Fruit fly (Drosophila melanogaster) whole organism, prepupa: ENCODE measurements around the gene fon.

Experiments used
- Blimp-1 ChIP-seq: fragments of 200-800 bp; sonication (Bioruptor generic); optimal IDR thresholded peaks from 3 replicates; lab custom pipeline; 2017; ENCODE audit warnings: missing biosample characterization, missing genetic modification characterization, mild to moderate bottlenecking, moderate library complexity, missing genetic modification reagents
- CG10631 ChIP-seq: fragments of 200-800 bp; sonication (Bioruptor generic); optimal IDR thresholded peaks from 2 replicates; lab custom pipeline; 2016; ENCODE audit warnings: missing biosample characterization, missing genetic modification characterization
- CG11294 ChIP-seq: fragments of 200-800 bp; sonication (Bioruptor generic); IDR thresholded peaks from 2 replicates; pipeline ENCODE4 v1.3.6; 2022; ENCODE audit warnings: missing biosample characterization, missing genetic modification characterization
- CG11762 ChIP-seq: fragments of 200-800 bp; sonication (Bioruptor generic); optimal IDR thresholded peaks from 3 replicates; lab custom pipeline; 2016; ENCODE audit warnings: missing biosample characterization, missing genetic modification characterization; ENCODE audit not compliant: insufficient read depth
- CG11902 ChIP-seq: fragments of 200-800 bp; sonication (Bioruptor generic); optimal IDR thresholded peaks from 3 replicates; lab custom pipeline; 2016; ENCODE audit warnings: missing biosample characterization, missing genetic modification characterization
- CG15336 ChIP-seq: fragments of 200-800 bp; sonication (Bioruptor generic); IDR thresholded peaks from 2 replicates; pipeline ENCODE4 v1.3.6; 2022; ENCODE audit warnings: missing biosample characterization, missing genetic modification characterization
- CG16779 ChIP-seq: fragments of 200-800 bp; sonication (Bioruptor generic); optimal IDR thresholded peaks from 3 replicates; lab custom pipeline; 2017; ENCODE audit warnings: missing biosample characterization, mild to moderate bottlenecking, missing genetic modification characterization
- CG3032 ChIP-seq: fragments of 200-800 bp; optimal IDR thresholded peaks from 2 replicates; lab custom pipeline; 2019; ENCODE audit warnings: missing biosample characterization, mild to moderate bottlenecking, missing genetic modification characterization, moderate library complexity
- CG32006 ChIP-seq: fragments of 200-800 bp; sonication (Bioruptor generic); optimal IDR thresholded peaks from 3 replicates; lab custom pipeline; 2017; ENCODE audit warnings: missing biosample characterization, mild to moderate bottlenecking, missing genetic modification characterization
- CG3919 ChIP-seq: fragments of 200-800 bp; sonication (Bioruptor generic); optimal IDR thresholded peaks from 3 replicates; lab custom pipeline; 2016; ENCODE audit warnings: missing biosample characterization, missing genetic modification characterization
- CG6163 ChIP-seq: fragments of 200-800 bp; sonication (Bioruptor generic); IDR thresholded peaks from 3 replicates; pipeline ENCODE4 v1.3.6; 2022; ENCODE audit warnings: missing biosample characterization, missing genetic modification characterization
- CG6792 ChIP-seq: fragments of 200-800 bp; sonication (Bioruptor generic); optimal IDR thresholded peaks from 3 replicates; lab custom pipeline; 2016; ENCODE audit warnings: missing biosample characterization, missing genetic modification characterization
- CG6808 ChIP-seq: fragments of 200-800 bp; sonication (Bioruptor generic); optimal IDR thresholded peaks from 3 replicates; lab custom pipeline; 2017; ENCODE audit warnings: missing biosample characterization, missing genetic modification characterization, mild to moderate bottlenecking, moderate library complexity, missing genetic modification reagents
- CG6854 ChIP-seq: fragments of 200-800 bp; sonication (Bioruptor generic); optimal IDR thresholded peaks from 2 replicates; lab custom pipeline; 2017; ENCODE audit warnings: missing biosample characterization, mild to moderate bottlenecking, missing genetic modification characterization
- CG7368 ChIP-seq: fragments of 200-800 bp; sonication (Bioruptor generic); optimal IDR thresholded peaks from 3 replicates; lab custom pipeline; 2016; ENCODE audit warnings: missing biosample characterization, missing genetic modification characterization
- CG8119 ChIP-seq: fragments of 200-800 bp; sonication (Bioruptor generic); IDR thresholded peaks from 3 replicates; pipeline ENCODE4 v1.3.6; 2022; ENCODE audit warnings: missing biosample characterization, missing genetic modification characterization
- CG8632 ChIP-seq: fragments of 200-800 bp; sonication (Bioruptor generic); optimal IDR thresholded peaks from 3 replicates; lab custom pipeline; 2016; ENCODE audit warnings: missing biosample characterization, missing genetic modification characterization
- CG9139 ChIP-seq: fragments of 200-800 bp; sonication (Bioruptor generic); optimal IDR thresholded peaks from 3 replicates; lab custom pipeline; 2017; ENCODE audit warnings: missing biosample characterization, mild to moderate bottlenecking, missing genetic modification characterization
- Eip75B ChIP-seq: fragments of 200-800 bp; sonication (Bioruptor generic); optimal IDR thresholded peaks from 3 replicates; lab custom pipeline; 2016; ENCODE audit warnings: missing biosample characterization, missing genetic modification characterization
- Eip78C ChIP-seq: fragments of 200-800 bp; sonication (Bioruptor generic); peaks from one replicate; lab custom pipeline; 2016; ENCODE audit warnings: missing biosample characterization, missing genetic modification characterization
- Ets21C ChIP-seq: fragments of 200-800 bp; sonication (Bioruptor generic); optimal IDR thresholded peaks from 3 replicates; lab custom pipeline; 2016; ENCODE audit warnings: missing biosample characterization, missing genetic modification characterization
- Ets96B ChIP-seq: fragments of 200-800 bp; optimal IDR thresholded peaks from 2 replicates; lab custom pipeline; 2019; ENCODE audit warnings: missing biosample characterization, mild to moderate bottlenecking, missing genetic modification characterization, moderate library complexity
- Gug ChIP-seq: fragments of 200-800 bp; sonication (Bioruptor generic); IDR thresholded peaks from 2 replicates; pipeline ENCODE4 v1.3.6; 2022; ENCODE audit warnings: missing biosample characterization, missing genetic modification characterization
- Hr39 ChIP-seq: fragments of 200-800 bp; sonication (Bioruptor generic); optimal IDR thresholded peaks from 2 replicates; lab custom pipeline; 2016; ENCODE audit warnings: missing biosample characterization, missing genetic modification characterization
- Hr4 ChIP-seq: fragments of 200-800 bp; sonication (Bioruptor generic); optimal IDR thresholded peaks from 3 replicates; lab custom pipeline; 2016; ENCODE audit warnings: missing biosample characterization, missing genetic modification characterization
- Lpt ChIP-seq: fragments of 200-800 bp; sonication (Bioruptor generic); optimal IDR thresholded peaks from 3 replicates; lab custom pipeline; 2016; ENCODE audit warnings: missing biosample characterization, missing genetic modification characterization
- Met ChIP-seq: fragments of 200-800 bp; sonication (Bioruptor generic); optimal IDR thresholded peaks from 3 replicates; lab custom pipeline; 2016; ENCODE audit warnings: missing biosample characterization, missing genetic modification characterization
- OdsH ChIP-seq: fragments of 200-800 bp; sonication (Bioruptor generic); optimal IDR thresholded peaks from 3 replicates; lab custom pipeline; 2016; ENCODE audit warnings: missing biosample characterization, missing genetic modification characterization
- Smox ChIP-seq: fragments of 200-800 bp; sonication (Bioruptor generic); optimal IDR thresholded peaks from 3 replicates; lab custom pipeline; 2016; ENCODE audit warnings: missing biosample characterization, missing genetic modification characterization
- Sox102F ChIP-seq: fragments of 200-800 bp; sonication (Bioruptor generic); optimal IDR thresholded peaks from 2 replicates; lab custom pipeline; 2016; ENCODE audit warnings: missing biosample characterization, mild to moderate bottlenecking, missing genetic modification characterization
- Sox14 ChIP-seq: fragments of 200-800 bp; sonication (Bioruptor generic); optimal IDR thresholded peaks from 3 replicates; lab custom pipeline; 2016; ENCODE audit warnings: missing biosample characterization, missing genetic modification characterization
- achi ChIP-seq: fragments of 200-800 bp; sonication (Bioruptor generic); optimal IDR thresholded peaks from 3 replicates; lab custom pipeline; 2016; ENCODE audit warnings: missing biosample characterization, missing genetic modification characterization
- acj6 ChIP-seq: fragments of 200-800 bp; sonication (Bioruptor generic); optimal IDR thresholded peaks from 3 replicates; lab custom pipeline; 2016; ENCODE audit warnings: missing biosample characterization, missing genetic modification characterization
- cyc ChIP-seq: fragments of 200-800 bp; sonication (Bioruptor generic); optimal IDR thresholded peaks from 3 replicates; lab custom pipeline; 2016; ENCODE audit warnings: missing biosample characterization, missing genetic modification characterization
- dsx ChIP-seq: fragments of 200-800 bp; optimal IDR thresholded peaks from 3 replicates; lab custom pipeline; 2019; ENCODE audit warnings: missing biosample characterization, mild to moderate bottlenecking, missing genetic modification characterization, moderate library complexity; ENCODE audit not compliant: poor library complexity, severe bottlenecking
- eg ChIP-seq: fragments of 200-800 bp; sonication (Bioruptor generic); IDR thresholded peaks from 3 replicates; pipeline ENCODE4 v1.3.6; 2022; ENCODE audit warnings: missing biosample characterization, missing genetic modification characterization
- esn ChIP-seq: fragments of 200-800 bp; sonication (Bioruptor generic); optimal IDR thresholded peaks from 2 replicates; lab custom pipeline; 2016; ENCODE audit warnings: missing biosample characterization, mild to moderate bottlenecking, missing genetic modification characterization, moderate library complexity
- fd59A ChIP-seq: fragments of 200-800 bp; sonication (Bioruptor generic); optimal IDR thresholded peaks from 2 replicates; lab custom pipeline; 2017; ENCODE audit warnings: missing biosample characterization, mild to moderate bottlenecking, missing genetic modification characterization, missing genetic modification reagents
- fd85E ChIP-seq: fragments of 200-800 bp; sonication (Bioruptor generic); optimal IDR thresholded peaks from 3 replicates; lab custom pipeline; 2016; ENCODE audit warnings: missing biosample characterization, missing genetic modification characterization
- lz ChIP-seq: fragments of 200-800 bp; sonication (Bioruptor generic); optimal IDR thresholded peaks from 3 replicates; lab custom pipeline; 2016; ENCODE audit warnings: missing biosample characterization, missing genetic modification characterization
- net ChIP-seq: fragments of 200-800 bp; sonication (Bioruptor generic); optimal IDR thresholded peaks from 3 replicates; lab custom pipeline; 2016; ENCODE audit warnings: missing biosample characterization, missing genetic modification characterization
- salr ChIP-seq, 2 experiments: fragments of 200-800 bp; sonication (Bioruptor generic); optimal IDR thresholded peaks; 3 replicates each; lab custom pipeline; 2016 to 2018; ENCODE audit warnings: missing biosample characterization in 2 of 2, missing genetic modification characterization in 2 of 2, mild to moderate bottlenecking in 1 of 2
- spab ChIP-seq: fragments of 200-800 bp; sonication (Bioruptor generic); optimal IDR thresholded peaks from 2 replicates; lab custom pipeline; 2017; ENCODE audit warnings: missing biosample characterization, mild to moderate bottlenecking, missing genetic modification characterization, missing genetic modification reagents
- ss ChIP-seq, 2 experiments: fragments of 200-800 bp; sonication (Bioruptor generic); optimal IDR thresholded peaks; 2 replicates in 1 of 2; 3 replicates in 1 of 2; lab custom pipeline; 2017 to 2018; ENCODE audit warnings: mild to moderate bottlenecking in 2 of 2, missing biosample characterization in 2 of 2, missing genetic modification characterization in 2 of 2, moderate library complexity in 1 of 2
- svp ChIP-seq: fragments of 200-800 bp; sonication (Bioruptor generic); peaks from one replicate; lab custom pipeline; 2016; ENCODE audit warnings: missing biosample characterization, missing genetic modification characterization
- topi ChIP-seq: fragments of 200-800 bp; sonication (Bioruptor generic); optimal IDR thresholded peaks from 3 replicates; lab custom pipeline; 2016; ENCODE audit warnings: missing biosample characterization, missing genetic modification characterization
- vri ChIP-seq: fragments of 200-800 bp; sonication (Bioruptor generic); optimal IDR thresholded peaks from 3 replicates; lab custom pipeline; 2016; ENCODE audit warnings: missing biosample characterization, mild to moderate bottlenecking, missing genetic modification characterization

Gene fon

DNA sequence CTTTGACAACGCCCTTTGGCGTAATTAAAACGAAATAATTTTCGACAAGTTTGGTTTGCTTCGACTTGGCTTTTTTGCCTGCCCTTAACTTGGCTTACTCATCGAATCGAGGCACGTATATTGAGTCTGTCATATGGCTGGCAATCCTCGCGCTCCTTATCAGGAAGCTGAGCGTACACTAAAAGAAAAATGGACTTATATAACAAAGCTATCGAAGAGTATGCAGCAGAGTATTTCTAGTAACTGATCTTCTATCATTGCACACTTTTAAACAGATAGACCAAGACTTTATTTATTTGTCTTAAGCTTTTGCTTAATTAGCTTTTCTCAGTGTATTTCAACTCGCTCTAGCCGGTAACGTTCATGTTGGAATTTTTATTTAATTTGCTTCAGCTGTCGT is 19.7 kb downstream of the fon start:
- TF ChIP-seq CG6163 (GFP tag; lab: Robert Waterston, UW) (peak; percentile 46; the same call in 1 of the 3 replicates), CG11762 (no peak), lz (GFP tag; lab: Kevin White, UChicago) (no peak), svp (GFP tag; lab: Kevin White, UChicago) (peak; percentile 77), Smox (GFP tag; lab: Kevin White, UChicago) (no peak), Hr39 (GFP tag; lab: Kevin White, UChicago) (peak; percentile 8), CG6792 (GFP tag; lab: Kevin White, UChicago) (no peak), CG32006 (GFP tag; lab: Kevin White, UChicago) (no peak), topi (GFP tag; lab: Kevin White, UChicago) (peak; percentile 28), CG10631 (GFP tag; lab: Kevin White, UChicago) (peak; percentile 13), CG3919 (peak; percentile 42), Ets21C (GFP tag; lab: Kevin White, UChicago) (no peak), cyc (peak; percentile 17), dsx (GFP tag; lab: Kevin White, UChicago) (no peak), acj6 (no peak), ss (GFP tag; optimal IDR thresholded peaks at IDR 0.05; lab: Kevin White, UChicago) (peak in 1 of 2 experiments; percentile 41), Eip78C (GFP tag; lab: Kevin White, UChicago) (peak; percentile 58), Blimp-1 (GFP tag; lab: Kevin White, UChicago) (no peak), Ets96B (tag; lab: Kevin White, UChicago) (no peak), CG8119 (GFP tag; lab: Robert Waterston, UW) (no peak)
- TF ChIP-seq, all 60 proteins: peak for 9

DNA sequence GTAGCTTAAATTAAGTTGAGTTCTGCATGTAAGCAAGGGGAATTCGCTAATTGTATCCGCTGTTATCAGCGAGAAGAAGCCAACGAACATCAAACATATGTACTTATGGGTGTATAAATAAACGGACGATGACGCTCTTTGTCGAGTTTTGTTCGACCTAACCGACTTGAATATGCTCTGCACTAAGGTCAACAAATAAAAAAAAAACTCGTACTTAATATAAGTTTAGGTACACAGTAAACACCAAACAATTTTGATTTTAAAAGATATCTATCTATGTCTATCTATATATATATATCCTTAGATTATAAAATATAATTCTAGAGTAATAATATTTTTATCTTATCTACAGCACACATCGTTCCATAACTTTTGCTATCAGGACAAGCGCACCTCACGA is 21.4 kb downstream of the fon start:
- peak; percentile 41 for TF ChIP-seq CG7368 (GFP tag; lab: Kevin White, UChicago)
- peak; percentile 64 for TF ChIP-seq vri (GFP tag; lab: Kevin White, UChicago)
- peak; percentile 14 for TF ChIP-seq CG9139 (GFP tag; lab: Kevin White, UChicago)
- TF ChIP-seq Sox14 (GFP tag; lab: Kevin White, UChicago): peak; percentile 48
- TF ChIP-seq lz (GFP tag; lab: Kevin White, UChicago): peak; percentile 45
- TF ChIP-seq CG6792 (GFP tag; lab: Kevin White, UChicago): peak; percentile 49
- TF ChIP-seq CG11762: peak; percentile 51
- TF ChIP-seq Ets21C (GFP tag; lab: Kevin White, UChicago): no peak
- TF ChIP-seq Eip75B (GFP tag; lab: Kevin White, UChicago): peak; percentile 33
- TF ChIP-seq salr (GFP tag; optimal IDR thresholded peaks at IDR 0.05; lab: Kevin White, UChicago): peak; percentile 1 to 33
- peak; percentile 56 for TF ChIP-seq spab (GFP tag; lab: Kevin White, UChicago)
- TF ChIP-seq Gug (GFP tag; lab: Robert Waterston, UW): peak; percentile 46
- peak; percentile 58 for TF ChIP-seq Smox (GFP tag; lab: Kevin White, UChicago)
- TF ChIP-seq dsx (GFP tag; lab: Kevin White, UChicago): peak; percentile 49
- TF ChIP-seq net (GFP tag; lab: Kevin White, UChicago): peak; percentile 47
- peak; percentile 59 for TF ChIP-seq Sox102F (GFP tag; lab: Kevin White, UChicago)
- peak; percentile 61 for TF ChIP-seq Hr4 (GFP tag; lab: Kevin White, UChicago)
- TF ChIP-seq Lpt: no peak
- TF ChIP-seq CG6854 (GFP tag; lab: Kevin White, UChicago): peak; percentile 14
- TF ChIP-seq Eip78C (GFP tag; lab: Kevin White, UChicago): peak; percentile 90
- peak in 1 of 2 experiments; percentile 58 for TF ChIP-seq ss (GFP tag; optimal IDR thresholded peaks at IDR 0.05; lab: Kevin White, UChicago)
- TF ChIP-seq CG6808 (GFP tag; lab: Kevin White, UChicago): peak; percentile 63
- peak; percentile 1 for TF ChIP-seq CG11902 (GFP tag; lab: Kevin White, UChicago)
- peak; percentile 70 for TF ChIP-seq acj6
- TF ChIP-seq CG8119 (GFP tag; lab: Robert Waterston, UW): peak; percentile 35; the same call in 1 of the 3 replicates
- no peak for TF ChIP-seq CG11294 (GFP tag; lab: Robert Waterston, UW)
- peak; percentile 30 for TF ChIP-seq CG16779 (tag; lab: Kevin White, UChicago)
- peak; percentile 0 for TF ChIP-seq Blimp-1 (GFP tag; lab: Kevin White, UChicago)
- peak; percentile 63 for TF ChIP-seq CG3032 (tag; lab: Kevin White, UChicago)
- peak; percentile 75 for TF ChIP-seq OdsH (GFP tag; lab: Kevin White, UChicago)
- peak; percentile 55; the same call in 2 of the 3 replicates for TF ChIP-seq eg (GFP tag; lab: Robert Waterston, UW)
- TF ChIP-seq Met (GFP tag; lab: Kevin White, UChicago): peak; percentile 54
- TF ChIP-seq Ets96B (tag; lab: Kevin White, UChicago): peak; percentile 38
- peak; percentile 69 for TF ChIP-seq CG32006 (GFP tag; lab: Kevin White, UChicago)
- peak; percentile 59 for TF ChIP-seq CG15336
- peak; percentile 65 for TF ChIP-seq achi
- peak; percentile 62 for TF ChIP-seq esn (GFP tag; lab: Kevin White, UChicago)
- TF ChIP-seq fd85E: no peak
- peak; percentile 46 for TF ChIP-seq Hr39 (GFP tag; lab: Kevin White, UChicago)
- TF ChIP-seq fd59A (GFP tag; lab: Kevin White, UChicago): peak; percentile 38
- TF ChIP-seq CG8632 (GFP tag; lab: Kevin White, UChicago): peak; percentile 71
- TF ChIP-seq CG6163 (GFP tag; lab: Robert Waterston, UW): peak; percentile 73
